Fruit fly (Drosophila melanogaster): ENCODE data around the gene CG6966.
A peak's percentile ranks its signal among the peaks of the same experiment; 100 is the strongest.

CG6966 gene

DNA sequence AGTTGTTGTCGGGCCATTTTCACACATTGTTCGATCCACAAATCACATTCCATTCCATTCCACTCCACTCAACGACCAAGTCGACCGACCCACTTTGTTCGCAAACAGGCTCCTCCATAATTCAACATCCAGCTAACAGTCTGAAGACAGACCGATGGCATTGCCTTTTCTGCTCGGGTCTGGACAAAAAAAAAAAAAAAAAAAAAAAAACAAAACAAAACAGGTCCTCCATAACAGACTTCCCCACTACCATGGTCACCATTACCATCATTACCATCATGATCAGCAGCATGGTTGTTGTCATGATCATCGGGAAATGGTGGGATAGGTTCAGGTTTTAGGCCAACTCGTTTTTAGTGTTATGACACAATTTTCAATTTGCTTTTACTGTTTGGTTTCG lies 16.8 kb upstream of the CG6966 start (continued):
- TF ChIP-seq Hr4 (GFP tag; optimal IDR thresholded peaks at IDR 0.05): no peak
- TF ChIP-seq CG10631 (GFP tag; optimal IDR thresholded peaks at IDR 0.05): no peak
- TF ChIP-seq CG3032 (tag; optimal IDR thresholded peaks at IDR 0.05): peak; percentile 39
- no peak for TF ChIP-seq Sox15 (GFP tag; optimal IDR thresholded peaks at IDR 0.05)
- peak; percentile 88 for TF ChIP-seq CG6163 (GFP tag; IDR thresholded peaks at IDR 0.05)
- TF ChIP-seq Hr38 (GFP tag; optimal IDR thresholded peaks at IDR 0.05): no peak
- TF ChIP-seq CG31627 (GFP tag; optimal IDR thresholded peaks at IDR 0.05): no peak

DNA sequence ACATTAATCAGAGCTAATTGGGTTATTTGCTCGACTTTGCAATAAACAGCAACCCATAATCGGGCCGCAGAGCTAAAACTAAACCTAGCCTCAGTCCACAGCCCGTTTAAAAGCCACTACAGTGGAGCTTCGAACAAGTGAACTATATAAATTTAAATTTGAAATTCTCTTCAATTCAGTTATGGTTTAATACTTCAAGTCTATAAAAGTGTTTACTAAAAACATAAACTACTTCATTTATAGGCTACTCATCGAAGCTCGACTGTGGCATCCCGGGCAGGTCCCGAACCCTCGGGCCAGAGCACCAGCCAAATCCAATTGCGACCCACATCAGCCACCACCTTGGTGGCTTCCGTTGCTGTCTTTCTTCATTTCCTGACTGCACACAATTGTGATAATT lies 14.7 kb upstream of the CG6966 start:
- TF ChIP-seq CG1621 (tag; optimal IDR thresholded peaks at IDR 0.05) (no peak), lz (GFP tag; optimal IDR thresholded peaks at IDR 0.05) (no peak), CG6163 (GFP tag; IDR thresholded peaks at IDR 0.05) (peak; percentile 59; the same call in 2 of the 3 replicates), Gug (GFP tag; IDR thresholded peaks at IDR 0.05) (no peak), esn (GFP tag; optimal IDR thresholded peaks at IDR 0.05) (no peak), Ets21C (GFP tag; optimal IDR thresholded peaks at IDR 0.05) (no peak), eg (GFP tag; IDR thresholded peaks at IDR 0.05) (peak; percentile 66; the same call in 1 of the 3 replicates), CG10669 (GFP tag; optimal IDR thresholded peaks at IDR 0.05) (no peak), Lpt (GFP tag; optimal IDR thresholded peaks at IDR 0.05) (no peak), CG34406 (GFP tag; optimal IDR thresholded peaks at IDR 0.05) (no peak), Sox14 (GFP tag; optimal IDR thresholded peaks at IDR 0.05) (no peak), cyc (GFP tag; optimal IDR thresholded peaks at IDR 0.05) (no peak), CG8632 (GFP tag; optimal IDR thresholded peaks at IDR 0.05) (no peak), pdm3 (GFP tag; optimal IDR thresholded peaks at IDR 0.05) (peak; percentile 30), CG8319 (GFP tag; optimal IDR thresholded peaks at IDR 0.05) (no peak), Eip78C (GFP tag) (peak; percentile 69), CG11762 (GFP tag; optimal IDR thresholded peaks at IDR 0.05; ENCODE audit: insufficient read depth) (no peak), Hr39 (GFP tag; optimal IDR thresholded peaks at IDR 0.05) (no peak), CG3919 (GFP tag; optimal IDR thresholded peaks at IDR 0.05) (peak; percentile 13), Hr4 (GFP tag; optimal IDR thresholded peaks at IDR 0.05) (peak; percentile 56), CG3032 (tag; optimal IDR thresholded peaks at IDR 0.05) (peak; percentile 1), Smox (GFP tag; optimal IDR thresholded peaks at IDR 0.05) (no peak), CG6854 (GFP tag; optimal IDR thresholded peaks at IDR 0.05) (no peak), salr (GFP tag; optimal IDR thresholded peaks at IDR 0.05) (peak in 1 of 2 experiments; percentile 27), CG11294 (GFP tag; IDR thresholded peaks at IDR 0.05) (no peak), ss (GFP tag; optimal IDR thresholded peaks at IDR 0.05) (peak in 1 of 2 experiments; percentile 8), Ets96B (tag; optimal IDR thresholded peaks at IDR 0.05) (no peak), CG10631 (GFP tag; optimal IDR thresholded peaks at IDR 0.05) (no peak), svp (GFP tag) (peak; percentile 45), OdsH (GFP tag; optimal IDR thresholded peaks at IDR 0.05) (peak; percentile 21), CG32006 (GFP tag; optimal IDR thresholded peaks at IDR 0.05) (peak; percentile 64), net (GFP tag; optimal IDR thresholded peaks at IDR 0.05) (peak; percentile 9), acj6 (GFP tag; optimal IDR thresholded peaks at IDR 0.05) (peak; percentile 14), CG4318 (GFP tag; optimal IDR thresholded peaks at IDR 0.05) (peak; percentile 23), CG8119 (GFP tag; IDR thresholded peaks at IDR 0.05) (peak; percentile 54), topi (GFP tag; optimal IDR thresholded peaks at IDR 0.05) (no peak), achi (GFP tag; optimal IDR thresholded peaks at IDR 0.05) (peak; percentile 11), fd85E (GFP tag; optimal IDR thresholded peaks at IDR 0.05) (no peak), Sox102F (GFP tag; optimal IDR thresholded peaks at IDR 0.05) (no peak), CG31627 (GFP tag; optimal IDR thresholded peaks at IDR 0.05) (no peak), CG6276 (GFP tag; optimal IDR thresholded peaks at IDR 0.05) (peak; percentile 34), vri (GFP tag; optimal IDR thresholded peaks at IDR 0.05) (no peak), CG15336 (GFP tag; IDR thresholded peaks at IDR 0.05) (peak; percentile 67; the same call in 1 of the 2 replicates)
